Worm (Caenorhabditis elegans) whole organism, midembryonic: ENCODE measurements around the gene B0212.3.

ENCODE experiments used
- T22C8.4 ChIP-seq: fragments of 200-800 bp; sonication (Bioruptor generic); IDR thresholded peaks from 2 replicates; pipeline ENCODE4 v1.3.6; 2022; ENCODE audit warnings: missing genetic modification characterization, missing compliant biosample characterization
- cog-1 ChIP-seq: sonication (generic microtip); optimal IDR thresholded peaks from 2 replicates; lab custom pipeline; 2016; ENCODE audit warnings: missing genetic modification characterization, missing compliant biosample characterization
- flt-1 ChIP-seq: fragments of 200-800 bp; sonication (Bioruptor generic); IDR thresholded peaks from 2 replicates; pipeline ENCODE4 v1.3.6; 2022; ENCODE audit warnings: missing genetic modification characterization, missing compliant biosample characterization
- klf-2 ChIP-seq: fragments of 200-800 bp; sonication (Bioruptor generic); conservative IDR thresholded peaks from 2 replicates; pipeline ENCODE4 v1.3.6; 2022; ENCODE audit warnings: missing genetic modification reagents, missing genetic modification characterization, missing compliant biosample characterization
- med-1 ChIP-seq: sonication (generic microtip); optimal IDR thresholded peaks from 2 replicates; lab custom pipeline; 2017; ENCODE audit warnings: missing genetic modification characterization, mild to moderate bottlenecking, missing compliant biosample characterization, antibody characterized with exemption, missing genetic modification reagents; ENCODE audit not compliant: insufficient read depth
- ref-1 ChIP-seq: fragments of 200-800 bp; sonication (Bioruptor generic); conservative IDR thresholded peaks from 2 replicates; pipeline ENCODE4 v1.3.6; 2022; ENCODE audit warnings: missing genetic modification reagents, missing genetic modification characterization, missing compliant biosample characterization
- tab-1 ChIP-seq: fragments of 200-800 bp; sonication (Bioruptor generic); IDR thresholded peaks from 2 replicates; pipeline ENCODE4 v1.3.6; 2022; ENCODE audit warnings: missing genetic modification characterization, missing compliant biosample characterization
- ztf-23 ChIP-seq: fragments of 200-800 bp; sonication (Bioruptor generic); IDR thresholded peaks from 2 replicates; pipeline ENCODE4 v1.3.6; 2022; ENCODE audit warnings: missing genetic modification reagents, missing genetic modification characterization, missing compliant biosample characterization
- ztf-29 ChIP-seq: fragments of 200-800 bp; sonication (Bioruptor generic); IDR thresholded peaks from 2 replicates; pipeline ENCODE4 v1.3.6; 2022; ENCODE audit warnings: missing genetic modification reagents, missing genetic modification characterization, missing compliant biosample characterization

DNA sequence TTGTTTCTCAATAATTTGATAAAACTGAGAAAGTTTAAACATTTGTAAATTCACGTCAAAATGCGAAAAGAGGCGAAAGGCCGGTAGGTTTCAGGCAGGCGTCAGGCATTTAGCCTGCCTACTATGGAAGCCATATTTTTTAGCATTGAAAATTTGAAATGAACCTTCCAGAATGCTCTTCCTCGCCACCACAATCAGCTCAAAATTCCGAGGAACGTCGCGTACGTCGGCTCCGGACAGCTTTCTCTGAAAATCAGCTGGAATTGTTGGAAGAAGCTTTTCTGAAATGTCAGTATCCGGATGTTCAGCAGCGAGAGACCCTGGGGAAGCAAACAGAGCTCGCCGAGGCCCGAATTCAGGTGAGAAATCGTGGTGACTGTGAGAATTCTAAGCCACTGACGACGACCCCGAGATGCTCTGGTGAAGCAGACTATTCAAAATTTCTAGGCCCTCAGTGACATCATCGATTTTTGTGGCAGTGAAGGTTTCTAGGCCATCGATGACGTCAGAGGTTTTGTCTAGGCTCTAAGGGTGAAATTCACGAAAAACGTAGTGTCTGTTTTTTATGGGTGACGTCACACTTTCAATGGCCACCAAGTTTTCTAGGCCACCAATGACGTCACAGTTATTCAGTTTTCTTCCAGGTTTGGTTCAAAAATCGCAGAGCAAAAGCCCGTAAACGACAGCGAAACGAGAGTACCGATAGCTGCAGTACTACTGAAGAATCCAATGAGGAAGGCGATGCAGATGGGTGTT, 37.8 kb upstream of the B0212.3 start:
- TF ChIP-seq ztf-23 (GFP tag; lab: Robert Waterston, UW), result no peak
- TF ChIP-seq cog-1 (tag; lab: Kevin White, UChicago), result no peak
- TF ChIP-seq T22C8.4 (GFP tag; lab: Robert Waterston, UW), result no peak
- no peak for TF ChIP-seq tab-1
- TF ChIP-seq klf-2 (GFP tag; lab: Robert Waterston, UW), result no peak
- no peak for TF ChIP-seq flt-1 (GFP tag; lab: Robert Waterston, UW)
- no peak for TF ChIP-seq med-1
- no peak for TF ChIP-seq ztf-29 (GFP tag; lab: Robert Waterston, UW)
- TF ChIP-seq ref-1, result no peak
